Worm (Caenorhabditis elegans) whole organism, L4/young adult: ENCODE data around the gene W01C8.1.

ENCODE experiments used
- W03F9.2 ChIP-seq: fragments of 150-350 bp; optimal IDR thresholded peaks from 2 replicates; lab custom pipeline; 2014; ENCODE audit warnings: missing biosample characterization, missing genetic modification characterization
- him-1 ChIP-seq: sonication (generic microtip); optimal IDR thresholded peaks from 2 replicates; lab custom pipeline; 2016; ENCODE audit warnings: missing genotype, missing genetic modification reagents, missing genetic modification characterization, missing compliant biosample characterization

DNA sequence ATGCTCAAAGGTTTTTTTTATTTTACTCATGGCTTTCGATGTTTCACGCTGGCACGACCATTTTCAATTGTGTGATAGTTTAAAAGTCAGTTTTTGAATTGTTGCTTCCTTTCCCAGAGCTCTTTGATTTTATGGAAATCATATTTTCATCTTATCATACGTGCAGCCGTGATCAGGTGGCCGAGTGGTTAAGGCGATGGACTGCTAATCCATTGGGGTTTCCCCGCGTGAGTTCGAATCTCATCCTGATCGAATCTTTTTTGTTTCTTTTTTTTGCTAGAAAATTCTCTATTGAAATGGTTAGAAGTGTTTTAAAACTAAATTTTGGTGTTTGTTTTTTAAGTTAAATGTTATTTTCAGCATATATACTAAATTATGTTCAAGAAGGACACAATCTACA is 17.0 kb downstream of the W01C8.1 start:
- TF ChIP-seq W03F9.2 (no peak), him-1 (tag; lab: Kevin White, UChicago) (no peak)
